Worm (Caenorhabditis elegans): ENCODE results near the gene Y45G5AM.9.

ce11 chrV:4162922-4163321 lies 31.5 kb downstream of the Y45G5AM.9 start, which contains the start of gene Y45G5AM.4:
- TF ChIP-seq nhr-11 (tag; optimal IDR thresholded peaks at IDR 0.05), result no peak
- no peak for TF ChIP-seq aly-2 (tag; optimal IDR thresholded peaks at IDR 0.05)
- no peak for TF ChIP-seq pha-4 (tag; optimal IDR thresholded peaks at IDR 0.05)
- TF ChIP-seq elt-2 (tag; optimal IDR thresholded peaks at IDR 0.05), result no peak
- no peak for TF ChIP-seq hmg-11 (tag; optimal IDR thresholded peaks at IDR 0.05)
- no peak for TF ChIP-seq unc-62 (GFP tag; optimal IDR thresholded peaks at IDR 0.05)
- no peak for TF ChIP-seq mdl-1 (tag; optimal IDR thresholded peaks at IDR 0.05)
